Worm (Caenorhabditis elegans) whole organism, early embryonic: ENCODE results near the gene lap-1.

Experiments used
- B0310.2 ChIP-seq: sonication (generic microtip); optimal IDR thresholded peaks from 2 replicates; lab custom pipeline; 2016; ENCODE audit warnings: mild to moderate bottlenecking, missing genetic modification characterization, missing compliant biosample characterization
- F13C5.2 ChIP-seq: sonication (generic microtip); optimal IDR thresholded peaks from 2 replicates; lab custom pipeline; 2017; ENCODE audit warnings: mild to moderate bottlenecking, missing genetic modification characterization, inconsistent platforms, missing compliant biosample characterization
- aly-1 ChIP-seq: sonication (generic microtip); optimal IDR thresholded peaks from 2 replicates; lab custom pipeline; 2016; ENCODE audit warnings: missing genetic modification characterization, missing compliant biosample characterization
- ama-1 ChIP-seq: fragments of 150-350 bp; optimal IDR thresholded peaks from 2 replicates; lab custom pipeline; 2014
- ceh-13 ChIP-seq: fragments of 200-800 bp; sonication (Bioruptor generic); optimal IDR thresholded peaks from 2 replicates; lab custom pipeline; 2018; ENCODE audit warnings: mild to moderate bottlenecking, missing genetic modification characterization, missing compliant biosample characterization
- ceh-36 ChIP-seq: sonication (generic microtip); optimal IDR thresholded peaks from 2 replicates; lab custom pipeline; 2016; ENCODE audit warnings: missing genetic modification characterization, inconsistent platforms, missing compliant biosample characterization
- ets-7 ChIP-seq: sonication (generic microtip); optimal IDR thresholded peaks from 2 replicates; lab custom pipeline; 2016; ENCODE audit warnings: missing genotype, missing genetic modification characterization, missing compliant biosample characterization
- flt-1 ChIP-seq: fragments of 200-800 bp; sonication (Bioruptor generic); IDR thresholded peaks from 2 replicates; pipeline ENCODE4 v1.3.6; 2022; ENCODE audit warnings: missing genetic modification characterization, missing compliant biosample characterization
- hmbx-1 ChIP-seq: sonication (generic microtip); optimal IDR thresholded peaks from 2 replicates; lab custom pipeline; 2016; ENCODE audit warnings: mild to moderate bottlenecking, missing genetic modification characterization, missing compliant biosample characterization
- hmg-4 ChIP-seq: fragments of 200-800 bp; sonication (Bioruptor generic); optimal IDR thresholded peaks from 2 replicates; lab custom pipeline; 2018; ENCODE audit warnings: mild to moderate bottlenecking, missing genetic modification characterization, missing compliant biosample characterization
- hnd-1 ChIP-seq: sonication (generic microtip); optimal IDR thresholded peaks from 2 replicates; lab custom pipeline; 2016; ENCODE audit warnings: missing genetic modification characterization, missing compliant biosample characterization
- pes-1 ChIP-seq: fragments of 200-800 bp; sonication (Bioruptor generic); IDR thresholded peaks from 2 replicates; pipeline ENCODE4 v1.3.6; 2022; ENCODE audit warnings: missing genetic modification reagents, missing genetic modification characterization, missing compliant biosample characterization
- scrt-1 ChIP-seq: fragments of 200-800 bp; sonication (Bioruptor generic); IDR thresholded peaks from 2 replicates; pipeline ENCODE4 v1.3.6; 2022; ENCODE audit warnings: missing genetic modification characterization, missing compliant biosample characterization
- sea-1 ChIP-seq: fragments of 200-800 bp; sonication (Bioruptor generic); conservative IDR thresholded peaks from 2 replicates; pipeline ENCODE4 v1.3.6; 2022; ENCODE audit warnings: missing genetic modification characterization, missing compliant biosample characterization
- tbx-11 ChIP-seq: fragments of 200-800 bp; sonication (Bioruptor generic); IDR thresholded peaks from 2 replicates; pipeline ENCODE4 v1.3.6; 2022; ENCODE audit warnings: missing genetic modification characterization, missing compliant biosample characterization
- tbx-37 ChIP-seq: fragments of 200-800 bp; sonication (Bioruptor generic); conservative IDR thresholded peaks from 2 replicates; pipeline ENCODE4 v1.3.6; 2022; ENCODE audit warnings: missing genetic modification reagents, missing genetic modification characterization, missing compliant biosample characterization
- tra-4 ChIP-seq: sonication (generic microtip); optimal IDR thresholded peaks from 2 replicates; lab custom pipeline; 2017; ENCODE audit warnings: missing genetic modification characterization, missing compliant biosample characterization

lap-1 gene

ce11 chrIII:8437763-8438414 is 36.2 kb upstream of the lap-1 start:
- no peak for TF ChIP-seq tra-4 (tag; lab: Kevin White, UChicago)
- TF ChIP-seq scrt-1 (GFP tag; lab: Robert Waterston, UW) = no peak
- TF ChIP-seq hnd-1 (tag; lab: Kevin White, UChicago) = no peak
- TF ChIP-seq flt-1 = no peak
- no peak for TF ChIP-seq pes-1 (GFP tag; lab: Robert Waterston, UW)
- no peak for TF ChIP-seq hmbx-1 (tag; lab: Kevin White, UChicago)
- TF ChIP-seq sea-1 = no peak
- no peak for TF ChIP-seq ceh-36 (tag; lab: Kevin White, UChicago)
- no peak for TF ChIP-seq aly-1 (tag; lab: Kevin White, UChicago)
- TF ChIP-seq B0310.2 (tag; lab: Kevin White, UChicago) = no peak
- TF ChIP-seq ceh-13 = no peak
- no peak for TF ChIP-seq F13C5.2
- no peak for TF ChIP-seq ets-7 (tag; lab: Kevin White, UChicago)
- TF ChIP-seq tbx-11 = no peak

- TF ChIP-seq hnd-1 (tag; lab: Kevin White, UChicago) (no peak), sea-1 (no peak), tra-4 (tag; lab: Kevin White, UChicago) (no peak), ceh-36 (tag; lab: Kevin White, UChicago) (no peak), tbx-11 (no peak), F13C5.2 (no peak)
Measured at ce11 chrIII:8435074-8435473, 33.3 kb upstream of the lap-1 start, which contains the start of gene ZK1236.9. TSS of gene ZK1236.9 (minus strand) at chrIII:8435174.

- TF ChIP-seq tra-4 (tag; lab: Kevin White, UChicago) = no peak
- TF ChIP-seq ceh-13 = no peak
- TF ChIP-seq hmg-4 = no peak
- TF ChIP-seq hmbx-1 (tag; lab: Kevin White, UChicago) = no peak
- TF ChIP-seq ama-1 (lab: Kevin White, UChicago) = no peak
- no peak for TF ChIP-seq tbx-37 (GFP tag; lab: Robert Waterston, UW)
- TF ChIP-seq scrt-1 (GFP tag; lab: Robert Waterston, UW) = no peak
- TF ChIP-seq ets-7 (tag; lab: Kevin White, UChicago) = no peak
- TF ChIP-seq sea-1 = no peak
- no peak for TF ChIP-seq tbx-11
Measured at ce11 chrIII:8432143-8432542, 30.4 kb upstream of the lap-1 start, which contains the start of gene ZK1236.5. TSS of gene ZK1236.5 (minus strand) at chrIII:8432214.

ce11 chrIII:8429497-8429896 is 27.8 kb upstream of the lap-1 start:
- TF ChIP-seq pes-1 (GFP tag; lab: Robert Waterston, UW) = no peak
- TF ChIP-seq hnd-1 (tag; lab: Kevin White, UChicago) = no peak
- no peak for TF ChIP-seq tra-4 (tag; lab: Kevin White, UChicago)
- TF ChIP-seq hmg-4 = no peak
- TF ChIP-seq scrt-1 (GFP tag; lab: Robert Waterston, UW) = no peak
- no peak for TF ChIP-seq ceh-36 (tag; lab: Kevin White, UChicago)
- no peak for TF ChIP-seq tbx-37 (GFP tag; lab: Robert Waterston, UW)
- no peak for TF ChIP-seq tbx-11
- no peak for TF ChIP-seq ceh-13

- no peak for TF ChIP-seq F13C5.2
- TF ChIP-seq tbx-11 = no peak
- no peak for TF ChIP-seq tra-4 (tag; lab: Kevin White, UChicago)
Measured at ce11 chrIII:8429035-8429434, 27.3 kb upstream of the lap-1 start, which contains the start of gene ZK1236.1. TSS of gene ZK1236.1 (plus strand) at chrIII:8429297.

- TF ChIP-seq B0310.2 (tag; lab: Kevin White, UChicago) (no peak), hnd-1 (tag; lab: Kevin White, UChicago) (no peak), aly-1 (tag; lab: Kevin White, UChicago) (no peak), hmg-4 (no peak), tbx-37 (GFP tag; lab: Robert Waterston, UW) (no peak), F13C5.2 (no peak), tra-4 (tag; lab: Kevin White, UChicago) (no peak), sea-1 (no peak), pes-1 (GFP tag; lab: Robert Waterston, UW) (no peak), ama-1 (lab: Kevin White, UChicago) (no peak), hmbx-1 (tag; lab: Kevin White, UChicago) (no peak), flt-1 (no peak)
Measured at ce11 chrIII:8426271-8426670, 24.5 kb upstream of the lap-1 start, which contains the start of gene cec-1. TSS of gene cec-1 (plus strand) at chrIII:8426333.

ce11 chrIII:8425076-8425475 is 23.3 kb upstream of the lap-1 start:
- TF ChIP-seq hmbx-1 (tag; lab: Kevin White, UChicago) = no peak
- TF ChIP-seq hnd-1 (tag; lab: Kevin White, UChicago) = no peak
- no peak for TF ChIP-seq ceh-36 (tag; lab: Kevin White, UChicago)
- TF ChIP-seq ceh-13 = no peak
- peak; percentile 58 for TF ChIP-seq F13C5.2
- TF ChIP-seq scrt-1 (GFP tag; lab: Robert Waterston, UW) = no peak
- TF ChIP-seq tbx-37 (GFP tag; lab: Robert Waterston, UW) = no peak
- TF ChIP-seq hmg-4 = peak; percentile 83
- TF ChIP-seq aly-1 (tag; lab: Kevin White, UChicago) = no peak
- no peak for TF ChIP-seq sea-1

- TF ChIP-seq ama-1 (lab: Kevin White, UChicago) (no peak), hmg-4 (no peak), ets-7 (tag; lab: Kevin White, UChicago) (no peak), ceh-36 (tag; lab: Kevin White, UChicago) (no peak), hnd-1 (tag; lab: Kevin White, UChicago) (no peak), aly-1 (tag; lab: Kevin White, UChicago) (no peak), flt-1 (no peak), scrt-1 (GFP tag; lab: Robert Waterston, UW) (no peak)
Measured at ce11 chrIII:8417968-8418267, 16.2 kb upstream of the lap-1 start, which contains the start of gene sor-1. TSS of gene sor-1 (plus strand) at chrIII:8418168.
